Fruit fly (Drosophila melanogaster): ENCODE data around the gene CG42266.

Gene CG42266

DNA sequence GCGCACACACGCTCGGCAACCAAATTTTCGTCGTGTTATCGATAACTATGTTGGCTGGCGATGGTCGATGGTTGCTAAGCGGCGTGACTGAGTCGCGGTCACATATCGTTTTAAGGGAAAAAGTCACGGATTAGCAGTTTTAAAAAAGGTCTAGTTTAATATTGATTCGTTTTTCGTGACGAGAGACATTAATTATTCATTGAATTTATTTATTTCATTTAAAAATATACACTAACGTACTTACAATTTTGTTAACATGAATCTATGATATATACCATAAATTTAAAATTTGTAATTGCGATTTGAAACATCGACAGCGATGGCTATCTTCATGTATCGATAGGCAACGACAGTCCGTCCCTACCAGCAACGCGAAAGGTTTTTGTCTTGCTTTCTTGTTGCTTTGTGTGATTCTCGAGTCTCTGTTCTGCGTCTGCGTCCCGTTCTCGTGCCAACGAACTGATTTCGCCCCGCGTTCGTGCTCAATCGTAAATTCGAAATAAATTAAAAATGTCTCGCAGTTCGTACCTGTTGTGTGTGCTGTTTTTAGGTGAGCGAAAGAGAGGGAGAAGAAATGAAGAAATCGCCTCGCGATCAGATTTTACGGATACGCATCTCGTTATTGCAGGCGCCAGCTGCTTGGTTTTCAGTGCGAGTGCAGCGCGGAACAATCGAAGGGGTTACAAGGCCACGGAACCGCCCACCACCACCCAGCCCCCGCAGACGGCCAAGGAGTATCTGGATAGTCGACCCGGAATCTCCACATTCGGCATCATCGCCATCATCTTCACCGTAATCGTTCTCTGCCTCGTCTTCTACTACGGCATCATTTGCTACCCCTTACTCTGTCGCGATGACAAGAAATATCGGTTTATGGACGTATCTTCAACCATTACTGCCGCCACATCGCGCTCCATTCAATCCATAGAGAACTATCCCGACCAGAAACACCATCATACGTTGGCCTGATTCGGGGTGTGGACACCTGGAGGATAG, 12.7 kb upstream of the CG42266 start, which contains the start of the genes Hyls1, chif and CG4455 (continued):
- TF ChIP-seq oc (tag; optimal IDR thresholded peaks at IDR 0.05), result peak; percentile 63
- TF ChIP-seq Deaf1 (tag; optimal IDR thresholded peaks at IDR 0.05), result peak; percentile 61
- TF ChIP-seq CG6654 (GFP tag; optimal IDR thresholded peaks at IDR 0.05), result no peak
- no peak for TF ChIP-seq jing (GFP tag; optimal IDR thresholded peaks at IDR 0.05)
- no peak for TF ChIP-seq Neu2 (GFP tag; optimal IDR thresholded peaks at IDR 0.05; ENCODE audit: borderline replicate concordance)
- TF ChIP-seq CG3838 (GFP tag; optimal IDR thresholded peaks at IDR 0.05), result peak; percentile 17
- no peak for TF ChIP-seq CG3163 (GFP tag; optimal IDR thresholded peaks at IDR 0.05)
- TF ChIP-seq crp (GFP tag; optimal IDR thresholded peaks at IDR 0.05), result no peak
- TF ChIP-seq CG3726 (GFP tag; IDR thresholded peaks at IDR 0.05), result no peak
- TF ChIP-seq CG9609 (GFP tag; optimal IDR thresholded peaks at IDR 0.05), result no peak
- TF ChIP-seq nau (GFP tag; optimal IDR thresholded peaks at IDR 0.05), result no peak
- 0 out of 3 replicates have a peak, but pooled peaks have one; percentile 18 for TF ChIP-seq CG34422 (GFP tag; IDR thresholded peaks at IDR 0.05)
- TF ChIP-seq CG4328 (GFP tag; optimal IDR thresholded peaks at IDR 0.05), result peak; percentile 0
- no peak for TF ChIP-seq CG30431 (GFP tag; optimal IDR thresholded peaks at IDR 0.05)
- no peak for TF ChIP-seq CG15073 (GFP tag; optimal IDR thresholded peaks at IDR 0.05)
- no peak for TF ChIP-seq CG11247 (GFP tag; IDR thresholded peaks at IDR 0.05)
- TF ChIP-seq Sox102F (GFP tag; optimal IDR thresholded peaks at IDR 0.05), result peak; percentile 4
- no peak for TF ChIP-seq btn (GFP tag; optimal IDR thresholded peaks at IDR 0.05)
- no peak for TF ChIP-seq Vsx1 (GFP tag; optimal IDR thresholded peaks at IDR 0.05)
- no peak for TF ChIP-seq CG14441 (GFP tag; IDR thresholded peaks at IDR 0.05)
- peak; percentile 46 for TF ChIP-seq Hr3 (GFP tag; optimal IDR thresholded peaks at IDR 0.05)
- TF ChIP-seq CG10462 (GFP tag; optimal IDR thresholded peaks at IDR 0.05), result no peak
- TF ChIP-seq Mad (GFP tag; optimal IDR thresholded peaks at IDR 0.05), result peak; percentile 28
- TF ChIP-seq zfh2 (GFP tag; optimal IDR thresholded peaks at IDR 0.05), result peak; percentile 39
- no peak for TF ChIP-seq eyg (GFP tag; optimal IDR thresholded peaks at IDR 0.05)
- TF ChIP-seq Chrac-16 (GFP tag; optimal IDR thresholded peaks at IDR 0.05), result peak; percentile 36
- no peak for TF ChIP-seq unpg (GFP tag; optimal IDR thresholded peaks at IDR 0.05)
- no peak for TF ChIP-seq ATbp (GFP tag; optimal IDR thresholded peaks at IDR 0.05)
- no peak for TF ChIP-seq Eip74EF (GFP tag; optimal IDR thresholded peaks at IDR 0.05)
- TF ChIP-seq CG12071 (GFP tag; optimal IDR thresholded peaks at IDR 0.05), result no peak
- peak; percentile 72 for TF ChIP-seq CG42726 (GFP tag; IDR thresholded peaks at IDR 0.05; ENCODE audit: partially characterized antibody)
- TF ChIP-seq CG15601 (tag; optimal IDR thresholded peaks at IDR 0.05), result peak; percentile 59
- TF ChIP-seq slp2 (GFP tag; optimal IDR thresholded peaks at IDR 0.05), result no peak
- TF ChIP-seq CG4820 (GFP tag; optimal IDR thresholded peaks at IDR 0.05), result no peak
- TF ChIP-seq CG6175 (GFP tag; IDR thresholded peaks at IDR 0.05), result 0 out of 3 replicates have a peak, but pooled peaks have one; percentile 7
- TF ChIP-seq Ssrp (tag; optimal IDR thresholded peaks at IDR 0.05), result peak; percentile 32
- peak; percentile 46 for TF ChIP-seq Xbp1 (GFP tag; optimal IDR thresholded peaks at IDR 0.05)
- TF ChIP-seq ro (GFP tag; IDR thresholded peaks at IDR 0.05), result no peak
- no peak for TF ChIP-seq CG31224 (GFP tag; IDR thresholded peaks at IDR 0.05)
- TF ChIP-seq p53 (GFP tag; optimal IDR thresholded peaks at IDR 0.05), result no peak
- peak; percentile 56 for TF ChIP-seq CG12155 (GFP tag; optimal IDR thresholded peaks at IDR 0.05)
- no peak for TF ChIP-seq Aef1 (GFP tag; IDR thresholded peaks at IDR 0.05)
- TF ChIP-seq Myb (GFP tag; optimal IDR thresholded peaks at IDR 0.05), result no peak
- no peak for TF ChIP-seq ac (GFP tag; optimal IDR thresholded peaks at IDR 0.05)
- TF ChIP-seq CG8281 (tag; optimal IDR thresholded peaks at IDR 0.05), result no peak
- no peak for TF ChIP-seq tio (GFP tag; optimal IDR thresholded peaks at IDR 0.05)
- peak; percentile 54; the same call in 1 of the 3 replicates for TF ChIP-seq zen2 (GFP tag; IDR thresholded peaks at IDR 0.05; ENCODE audit: partially characterized antibody)
- no peak for TF ChIP-seq CkIIα-i1 (GFP tag; IDR thresholded peaks at IDR 0.05)

All from whole organism, embryonic.